Fruit fly (Drosophila melanogaster): ENCODE measurements around the gene tara.
"Not testable (repeated sequence)": the region's sequence is repeated elsewhere in the genome, so short reads cannot be mapped to it uniquely, and the experiment has no call there.

dm6 chr3R:16189464-16189863, 36.0 kb upstream of the tara start, which contains the start of gene Bin1:
- TF ChIP-seq CG12768 (GFP tag; optimal IDR thresholded peaks at IDR 0.05); Mnt (GFP tag; optimal IDR thresholded peaks at IDR 0.05); Clk (GFP tag; optimal IDR thresholded peaks at IDR 0.05); Hr96 (GFP tag; optimal IDR thresholded peaks at IDR 0.05); tj (GFP tag; optimal IDR thresholded peaks at IDR 0.05); Crg-1 (GFP tag; optimal IDR thresholded peaks at IDR 0.05); CG7101 (tag; optimal IDR thresholded peaks at IDR 0.05); CG14711 (tag; optimal IDR thresholded peaks at IDR 0.05); kay (GFP tag; ENCODE audit: borderline replicate concordance): not testable (repeated sequence)
